Fruit fly (Drosophila melanogaster): Measurements from ENCODE around the gene rump.

rump gene

DNA sequence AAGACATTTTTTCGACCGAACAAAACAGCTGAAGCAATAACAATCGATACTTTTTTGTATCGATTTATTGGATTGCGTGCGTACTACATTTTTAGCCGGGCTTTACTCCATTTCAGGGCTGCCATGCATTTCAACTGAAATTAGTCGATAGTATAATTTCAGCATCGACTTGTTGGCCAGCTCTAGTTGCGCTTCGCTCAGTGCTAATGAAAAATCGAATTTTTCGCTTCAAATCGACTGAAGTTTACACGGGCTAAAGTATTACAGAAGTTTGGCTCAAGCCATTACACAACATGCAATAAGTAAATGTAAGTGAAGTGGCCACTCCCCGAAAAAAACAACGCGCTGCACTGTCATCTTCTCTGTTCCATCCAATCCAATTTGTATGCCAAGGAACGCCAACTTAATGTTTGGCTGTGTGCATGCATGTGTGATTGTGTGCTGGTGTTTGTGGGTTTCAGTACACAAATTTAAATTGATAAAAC is 5.8 kb upstream of the rump start, which contains the start of the genes mRpL47, CG8176 and Kdm3 (continued):
- TF ChIP-seq Drgx (GFP tag; IDR thresholded peaks at IDR 0.05) (no peak), insv (GFP tag; optimal IDR thresholded peaks at IDR 0.05) (peak in 1 of 2 experiments; percentile 52), CG16779 (GFP tag; IDR thresholded peaks at IDR 0.05) (no peak), ci (GFP tag; IDR thresholded peaks at IDR 0.05) (no peak), sens (GFP tag) (peak; percentile 93), C15 (GFP tag; IDR thresholded peaks at IDR 0.05) (no peak), CG2129 (GFP tag; IDR thresholded peaks at IDR 0.05; ENCODE audit: partially characterized antibody) (no peak), jigr1 (GFP tag; IDR thresholded peaks at IDR 0.05) (no peak), seq (GFP tag; IDR thresholded peaks at IDR 0.05) (no peak), lab (GFP tag; optimal IDR thresholded peaks at IDR 0.05) (no peak), CG13287 (GFP tag; IDR thresholded peaks at IDR 0.05; ENCODE audit: partially characterized antibody) (no peak), Camta (GFP tag; optimal IDR thresholded peaks at IDR 0.05) (peak; percentile 23), ab (GFP tag; optimal IDR thresholded peaks at IDR 0.05) (peak; percentile 29), Adf1 (GFP tag; IDR thresholded peaks at IDR 0.05) (no peak), trh (GFP tag; optimal IDR thresholded peaks at IDR 0.05) (no peak), ap (GFP tag; IDR thresholded peaks at IDR 0.05) (no peak), crc (GFP tag; optimal IDR thresholded peaks at IDR 0.05) (no peak), prd (optimal IDR thresholded peaks at IDR 0.05) (no peak), prd (GFP tag; IDR thresholded peaks at IDR 0.05) (no peak), Side (GFP tag; optimal IDR thresholded peaks at IDR 0.05) (peak; percentile 74), slp2 (GFP tag; optimal IDR thresholded peaks at IDR 0.05) (peak; percentile 58), Sin3A (optimal IDR thresholded peaks at IDR 0.05) (peak; percentile 96), ssp (GFP tag; IDR thresholded peaks at IDR 0.05) (no peak), psq (GFP tag; optimal IDR thresholded peaks at IDR 0.05) (peak; percentile 28), gt (GFP tag; IDR thresholded peaks at IDR 0.05) (no peak), CG14014 (GFP tag; IDR thresholded peaks at IDR 0.05) (no peak), CG15601 (tag; optimal IDR thresholded peaks at IDR 0.05) (peak; percentile 81), CG33213 (GFP tag; optimal IDR thresholded peaks at IDR 0.05) (peak; percentile 87), phol (tag; optimal IDR thresholded peaks at IDR 0.05) (peak; percentile 87), Hr51 (GFP tag; optimal IDR thresholded peaks at IDR 0.05) (peak in 1 of 2 experiments; percentile 81), ro (GFP tag; IDR thresholded peaks at IDR 0.05) (no peak), dmrt99B (tag; optimal IDR thresholded peaks at IDR 0.05) (no peak), CG3163 (GFP tag; optimal IDR thresholded peaks at IDR 0.05) (peak; percentile 61), CrebB (tag; optimal IDR thresholded peaks at IDR 0.05) (peak; percentile 47), CG4820 (GFP tag; optimal IDR thresholded peaks at IDR 0.05) (peak; percentile 45), CG10654 (GFP tag; optimal IDR thresholded peaks at IDR 0.05) (peak; percentile 52), CG10274 (GFP tag; optimal IDR thresholded peaks at IDR 0.05) (no peak), zen (tag; optimal IDR thresholded peaks at IDR 0.05) (peak; percentile 66), CG1024 (GFP tag; IDR thresholded peaks at IDR 0.05) (no peak), CG13894 (tag; optimal IDR thresholded peaks at IDR 0.05) (no peak), org-1 (GFP tag; optimal IDR thresholded peaks at IDR 0.05) (no peak), chm (GFP tag; IDR thresholded peaks at IDR 0.05) (no peak), Lhr (GFP tag; optimal IDR thresholded peaks at IDR 0.05) (peak; percentile 86), Doc3 (GFP tag; IDR thresholded peaks at IDR 0.05; ENCODE audit: partially characterized antibody) (no peak), CG32772 (GFP tag; IDR thresholded peaks at IDR 0.05) (no peak), Hand (GFP tag; optimal IDR thresholded peaks at IDR 0.05) (no peak), tio (GFP tag; optimal IDR thresholded peaks at IDR 0.05) (no peak), CG17385 (GFP tag; optimal IDR thresholded peaks at IDR 0.05) (peak; percentile 13), Stat92E (GFP tag; optimal IDR thresholded peaks at IDR 0.05) (peak in 1 of 3 experiments; percentile 54), CG18764 (GFP tag; optimal IDR thresholded peaks at IDR 0.05) (peak; percentile 55), D19A (tag; optimal IDR thresholded peaks at IDR 0.05) (peak; percentile 43), Hey (tag; optimal IDR thresholded peaks at IDR 0.05) (no peak)
